Worm (Caenorhabditis elegans): Measurements from ENCODE around the gene glr-7.
A peak's percentile ranks its signal among the peaks of the same experiment; 100 is the strongest.

ce11 chrX:2454914-2455313, 35.2 kb upstream of the glr-7 start:
- TF ChIP-seq egl-13 (tag; optimal IDR thresholded peaks at IDR 0.05) = no peak
- no peak for TF ChIP-seq snpc-4 (tag; optimal IDR thresholded peaks at IDR 0.05)
- no peak for TF ChIP-seq pqm-1 (tag; optimal IDR thresholded peaks at IDR 0.05)
- TF ChIP-seq nhr-12 (tag; optimal IDR thresholded peaks at IDR 0.05) = no peak
- no peak for TF ChIP-seq hpl-2 (GFP tag; optimal IDR thresholded peaks at IDR 0.05)
- no peak for TF ChIP-seq ces-1 (GFP tag; optimal IDR thresholded peaks at IDR 0.05)
- no peak for TF ChIP-seq C16A3.4 (tag; optimal IDR thresholded peaks at IDR 0.05)
- TF ChIP-seq ceh-82 (tag; optimal IDR thresholded peaks at IDR 0.05) = peak in 1 of 3 experiments; percentile 15
- TF ChIP-seq blmp-1 (tag; optimal IDR thresholded peaks at IDR 0.05) = no peak
- TF ChIP-seq nhr-77 (tag; optimal IDR thresholded peaks at IDR 0.05) = no peak
- TF ChIP-seq lir-3 (tag; optimal IDR thresholded peaks at IDR 0.05; ENCODE audit: poor library complexity) = no peak
- no peak for TF ChIP-seq lin-13 (GFP tag; optimal IDR thresholded peaks at IDR 0.05)
- TF ChIP-seq nhr-85 (tag) = no peak
- TF ChIP-seq fos-1 (tag; optimal IDR thresholded peaks at IDR 0.05) = no peak

Measured in whole organism, L1 larva.